Fruit fly (Drosophila melanogaster): ENCODE measurements around the gene foxo.

foxo gene

DNA sequence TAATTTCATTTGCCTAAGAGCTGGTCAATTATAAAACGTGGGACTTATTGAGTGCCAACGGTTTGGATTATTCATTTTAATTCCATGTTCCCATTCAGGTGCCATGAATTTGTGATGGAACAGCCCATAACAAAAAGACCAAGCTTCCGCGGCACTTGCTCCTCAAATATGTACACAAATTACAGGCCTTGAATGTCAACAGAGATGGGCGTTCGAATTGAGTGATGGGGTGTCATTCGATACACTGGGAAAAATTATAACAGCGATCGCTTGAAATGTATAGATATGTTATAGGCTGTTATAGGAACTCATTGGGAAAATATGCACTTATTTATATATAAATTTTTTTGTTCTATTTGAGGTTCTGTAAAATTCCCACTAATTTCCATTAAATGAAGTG is 59.3 kb downstream of the foxo start:
- TF ChIP-seq CG4318 (GFP tag; optimal IDR thresholded peaks at IDR 0.05) (no peak), Sox15 (GFP tag; optimal IDR thresholded peaks at IDR 0.05) (no peak), Eip93F (GFP tag; optimal IDR thresholded peaks at IDR 0.05) (no peak), salr (GFP tag; optimal IDR thresholded peaks at IDR 0.05) (no peak), dac (GFP tag; optimal IDR thresholded peaks at IDR 0.05) (no peak), CG11762 (GFP tag; optimal IDR thresholded peaks at IDR 0.05; ENCODE audit: insufficient read depth) (no peak), topi (GFP tag; optimal IDR thresholded peaks at IDR 0.05) (no peak), CG10631 (GFP tag; optimal IDR thresholded peaks at IDR 0.05) (no peak), CG8632 (GFP tag; optimal IDR thresholded peaks at IDR 0.05) (no peak), achi (GFP tag; optimal IDR thresholded peaks at IDR 0.05) (no peak), ss (GFP tag; optimal IDR thresholded peaks at IDR 0.05) (no peak), Gug (GFP tag; IDR thresholded peaks at IDR 0.05) (no peak), Ets21C (GFP tag; optimal IDR thresholded peaks at IDR 0.05) (no peak), fd59A (GFP tag; optimal IDR thresholded peaks at IDR 0.05) (no peak), fd85E (GFP tag; optimal IDR thresholded peaks at IDR 0.05) (no peak), CG31627 (GFP tag; optimal IDR thresholded peaks at IDR 0.05) (no peak), Lpt (GFP tag; optimal IDR thresholded peaks at IDR 0.05) (no peak)

DNA sequence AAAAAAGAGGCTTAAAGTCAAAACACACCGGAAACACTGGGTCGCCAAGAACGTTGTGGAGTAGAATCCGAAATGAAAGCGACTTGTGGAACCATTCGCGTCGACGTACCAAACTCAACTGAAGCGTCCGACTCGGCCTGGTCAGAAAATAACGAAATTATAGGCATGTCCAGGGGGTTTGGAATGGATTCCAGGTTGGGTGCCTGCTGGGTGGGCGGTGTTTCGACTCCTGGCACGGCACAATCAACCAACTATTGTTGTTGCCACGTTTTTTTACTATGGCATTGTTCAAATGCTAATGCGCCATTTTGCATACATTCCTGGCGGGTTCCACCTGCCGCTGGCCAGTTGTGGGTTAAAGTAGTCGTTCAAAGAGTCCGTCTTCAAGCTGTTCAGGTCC is 61.6 kb downstream of the foxo start, which contains the start of gene Kif19A:
TSS of gene Kif19A (minus strand) at position 101 of the 400 bp plus-strand sequence.
- TF ChIP-seq Sox102F (GFP tag; optimal IDR thresholded peaks at IDR 0.05): no peak

DNA sequence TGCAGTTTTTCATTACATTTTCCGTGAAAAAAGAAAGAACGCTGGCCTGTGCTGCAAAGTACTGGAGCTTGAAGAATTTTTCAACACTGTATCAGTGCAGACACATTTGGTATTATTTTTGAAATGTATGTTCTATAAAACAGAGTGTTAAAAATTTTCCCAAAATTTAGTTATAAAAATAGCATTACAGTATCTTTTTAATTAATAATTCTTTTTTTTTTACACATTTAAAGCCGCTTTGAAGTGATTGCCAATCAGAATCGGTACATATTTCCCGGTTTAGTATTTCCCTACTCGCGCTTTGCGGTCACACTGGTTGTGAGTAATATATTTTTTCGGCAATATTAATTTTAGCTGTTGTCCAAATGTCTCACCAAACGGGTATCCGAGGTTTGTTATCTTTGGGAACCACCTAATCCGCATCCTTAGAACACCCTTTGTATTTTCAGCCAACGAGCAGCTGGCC is 65.6 kb downstream of the foxo start, which contains the start of the genes Abi and twf:
TSS of gene Abi (minus strand) at position 74 of the 466 bp plus-strand sequence.
TSS of gene twf (plus strand) at position 308 of the 466 bp plus-strand sequence.
- TF ChIP-seq Ets21C (GFP tag; optimal IDR thresholded peaks at IDR 0.05) (peak; percentile 39), Hr4 (GFP tag; optimal IDR thresholded peaks at IDR 0.05) (no peak), CG7368 (GFP tag; optimal IDR thresholded peaks at IDR 0.05) (peak; percentile 35), lz (GFP tag; optimal IDR thresholded peaks at IDR 0.05) (peak; percentile 70), salr (GFP tag; optimal IDR thresholded peaks at IDR 0.05) (no peak), CG6792 (GFP tag; optimal IDR thresholded peaks at IDR 0.05) (peak; percentile 61), Hr38 (GFP tag; optimal IDR thresholded peaks at IDR 0.05) (no peak), CG6808 (GFP tag; optimal IDR thresholded peaks at IDR 0.05) (no peak), acj6 (GFP tag; optimal IDR thresholded peaks at IDR 0.05) (peak; percentile 67), pdm3 (GFP tag; optimal IDR thresholded peaks at IDR 0.05) (peak; percentile 70), svp (GFP tag) (peak; percentile 73), OdsH (GFP tag; optimal IDR thresholded peaks at IDR 0.05) (peak; percentile 80), CG8632 (GFP tag; optimal IDR thresholded peaks at IDR 0.05) (peak; percentile 45), fkh (GFP tag; optimal IDR thresholded peaks at IDR 0.05) (no peak), CG11902 (GFP tag; optimal IDR thresholded peaks at IDR 0.05) (peak; percentile 41), Smox (GFP tag; optimal IDR thresholded peaks at IDR 0.05) (peak; percentile 64), dac (GFP tag; optimal IDR thresholded peaks at IDR 0.05) (no peak), esn (GFP tag; optimal IDR thresholded peaks at IDR 0.05) (peak; percentile 77), spab (GFP tag; optimal IDR thresholded peaks at IDR 0.05) (no peak), CG11294 (GFP tag; IDR thresholded peaks at IDR 0.05) (no peak), CG6276 (GFP tag; optimal IDR thresholded peaks at IDR 0.05) (no peak), net (GFP tag; optimal IDR thresholded peaks at IDR 0.05) (peak; percentile 33), Sox14 (GFP tag; optimal IDR thresholded peaks at IDR 0.05) (peak; percentile 74), achi (GFP tag; optimal IDR thresholded peaks at IDR 0.05) (peak; percentile 63), Eip93F (GFP tag; optimal IDR thresholded peaks at IDR 0.05) (no peak), CG4318 (GFP tag; optimal IDR thresholded peaks at IDR 0.05) (no peak), CG3919 (GFP tag; optimal IDR thresholded peaks at IDR 0.05) (peak; percentile 78), Eip78C (GFP tag) (peak; percentile 90), Hr39 (GFP tag; optimal IDR thresholded peaks at IDR 0.05) (peak; percentile 55), Ets96B (tag; optimal IDR thresholded peaks at IDR 0.05) (no peak), fd59A (GFP tag; optimal IDR thresholded peaks at IDR 0.05) (peak; percentile 14), vri (GFP tag; optimal IDR thresholded peaks at IDR 0.05) (peak; percentile 38), CG10631 (GFP tag; optimal IDR thresholded peaks at IDR 0.05) (peak; percentile 72), fd85E (GFP tag; optimal IDR thresholded peaks at IDR 0.05) (no peak), CG10669 (GFP tag; optimal IDR thresholded peaks at IDR 0.05) (no peak), CG6163 (GFP tag; IDR thresholded peaks at IDR 0.05) (peak; percentile 52; the same call in 1 of the 3 replicates), CG1621 (tag; optimal IDR thresholded peaks at IDR 0.05) (peak; percentile 37), Met (GFP tag; optimal IDR thresholded peaks at IDR 0.05) (no peak), Gug (GFP tag; IDR thresholded peaks at IDR 0.05) (no peak), CG3032 (tag; optimal IDR thresholded peaks at IDR 0.05) (peak; percentile 48)
